Worm (Caenorhabditis elegans): ENCODE measurements around the gene rgr-1.
"Not testable (repeated sequence)": the region's sequence is repeated elsewhere in the genome, so short reads cannot be mapped to it uniquely, and the experiment has no call there.

The rgr-1 gene

DNA sequence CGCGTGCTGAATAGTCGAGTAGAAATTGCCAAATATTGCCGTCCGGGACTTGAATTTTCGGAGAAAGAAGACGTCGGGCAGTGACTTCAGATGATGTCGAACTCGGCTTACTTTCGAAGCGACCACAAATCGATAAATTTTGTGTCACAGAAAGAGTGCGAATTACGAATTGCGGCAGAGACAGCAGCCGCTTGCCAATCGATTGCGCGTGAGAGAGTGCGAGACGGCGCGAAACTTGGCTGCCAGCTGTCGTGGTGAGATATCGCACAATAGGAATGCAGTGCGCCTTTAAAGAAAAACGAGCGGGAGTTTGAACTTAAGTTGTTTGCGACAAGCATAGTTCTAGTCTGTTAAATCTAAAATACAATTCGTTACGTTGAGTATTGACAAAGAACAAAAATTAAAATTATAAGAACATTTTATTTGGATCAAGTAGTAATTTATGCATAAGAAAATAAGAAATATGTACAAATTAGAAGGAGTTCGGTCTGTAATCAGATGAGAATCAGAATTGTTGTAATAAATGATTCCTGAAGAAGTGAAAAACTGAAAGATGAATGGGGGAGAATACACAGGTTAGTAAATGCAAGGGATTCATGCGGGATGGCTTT lies 50.0 kb downstream of the rgr-1 start, which contains the start of gene pir-2 (continued):
- TF ChIP-seq nhr-237 (tag; optimal IDR thresholded peaks at IDR 0.05) (no peak), sdz-12 (GFP tag; optimal IDR thresholded peaks at IDR 0.05) (no peak), fos-1 (tag; optimal IDR thresholded peaks at IDR 0.05) (no peak), snpc-4 (tag; optimal IDR thresholded peaks at IDR 0.05) (no peak), daf-8 (GFP tag; IDR thresholded peaks at IDR 0.05) (no peak), mep-1 (tag; optimal IDR thresholded peaks at IDR 0.05) (peak; percentile 85), daf-16 (GFP tag; optimal IDR thresholded peaks at IDR 0.05) (no peak), daf-16 (tag; optimal IDR thresholded peaks at IDR 0.05) (peak; percentile 21), skn-1 (tag; optimal IDR thresholded peaks at IDR 0.05) (no peak), zag-1 (tag; optimal IDR thresholded peaks at IDR 0.05) (no peak), set-16 (GFP tag; IDR thresholded peaks at IDR 0.05) (peak; percentile 50)

DNA sequence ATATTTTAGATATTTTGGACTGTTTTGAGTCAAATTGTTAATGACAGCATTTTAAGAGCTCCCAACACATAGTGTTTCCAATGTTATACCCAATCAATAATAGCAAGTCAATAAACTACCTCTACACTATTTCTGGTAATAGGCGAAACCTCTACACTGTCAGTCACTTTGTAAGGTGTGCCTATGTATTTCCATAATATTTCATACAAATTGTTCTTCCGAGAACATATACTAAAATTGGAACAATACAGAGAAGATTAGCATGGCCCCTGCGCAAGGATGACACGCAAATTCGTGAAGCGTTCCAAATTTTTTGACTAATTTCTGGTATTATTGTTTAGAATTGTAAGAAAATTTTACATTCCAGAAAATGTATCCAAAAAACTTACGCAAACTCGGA lies 52.2 kb downstream of the rgr-1 start:
- TF ChIP-seq unc-62 (GFP tag; optimal IDR thresholded peaks at IDR 0.05 in 1 of 2) = peak in 1 of 2 experiments; percentile 36
- not testable (repeated sequence) for TF ChIP-seq unc-62 (tag; optimal IDR thresholded peaks at IDR 0.05)
- peak; percentile 31 for TF ChIP-seq aha-1 (tag)

ce11 chrIII:9447634-9448033 lies 54.1 kb downstream of the rgr-1 start:
- 0 out of 2 replicates have a peak, but pooled peaks have one; percentile 11 for TF ChIP-seq F26F4.8 (GFP tag; conservative IDR thresholded peaks at IDR 0.05)

- TF ChIP-seq pha-4 (GFP tag; IDR thresholded peaks at IDR 0.05) = no peak
- no peak for TF ChIP-seq pha-4 (tag; optimal IDR thresholded peaks at IDR 0.05)
- no peak for TF ChIP-seq mep-1 (tag; optimal IDR thresholded peaks at IDR 0.05)
- TF ChIP-seq egl-43 (GFP tag; IDR thresholded peaks at IDR 0.05) = no peak
- no peak for TF ChIP-seq lin-38 (GFP tag; IDR thresholded peaks at IDR 0.05)
- no peak for TF ChIP-seq zfp-2 (tag; optimal IDR thresholded peaks at IDR 0.05)
- TF ChIP-seq rbr-2 (tag; optimal IDR thresholded peaks at IDR 0.05) = no peak
- no peak for TF ChIP-seq mes-2 (tag; optimal IDR thresholded peaks at IDR 0.05; ENCODE audit: poor library complexity, severe bottlenecking)
- no peak for TF ChIP-seq attf-4 (tag; optimal IDR thresholded peaks at IDR 0.05)
- no peak for TF ChIP-seq tag-97 (GFP tag; IDR thresholded peaks at IDR 0.05)
- TF ChIP-seq F49E8.2 (tag; optimal IDR thresholded peaks at IDR 0.05; ENCODE audit: borderline replicate concordance) = no peak
- no peak for TF ChIP-seq daf-12 (tag; optimal IDR thresholded peaks at IDR 0.05)
- no peak for TF ChIP-seq ZK337.2 (GFP tag; IDR thresholded peaks at IDR 0.05)
- no peak for TF ChIP-seq Y75B8A.6 (GFP tag; IDR thresholded peaks at IDR 0.05)
- TF ChIP-seq ZK546.5 (tag; optimal IDR thresholded peaks at IDR 0.05) = no peak
Measured at ce11 chrIII:9449831-9450230, 56.3 kb downstream of the rgr-1 start, which contains the start of gene F54C8.6. TSS of gene F54C8.6 (minus strand) at chrIII:9449931.

DNA sequence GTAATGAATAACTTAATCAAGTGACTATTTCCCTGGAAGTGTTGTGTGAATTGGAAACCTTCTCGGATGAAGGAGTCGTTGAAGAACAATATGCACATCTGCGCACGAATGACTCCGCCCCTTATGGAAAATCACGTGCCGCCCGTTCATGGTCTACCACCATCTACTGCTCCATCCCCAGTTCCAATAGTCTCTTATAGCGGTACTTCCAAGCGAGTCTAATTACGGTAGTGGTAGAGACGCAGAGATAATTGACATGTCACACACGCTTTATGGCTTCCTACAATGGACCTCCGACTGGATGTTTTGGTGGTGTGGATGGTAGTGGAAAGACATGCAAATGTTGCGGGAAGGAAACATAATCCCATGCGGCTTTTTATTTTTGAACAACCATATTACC lies 57.4 kb downstream of the rgr-1 start:
- 0 out of 2 replicates have a peak, but pooled peaks have one; percentile 27 for TF ChIP-seq T26A8.4 (GFP tag; IDR thresholded peaks at IDR 0.05)
- TF ChIP-seq lin-29 (GFP tag; IDR thresholded peaks at IDR 0.05) = no peak
- peak in 1 of 2 experiments; percentile 84 for TF ChIP-seq unc-62 (GFP tag; optimal IDR thresholded peaks at IDR 0.05 in 1 of 2)
- TF ChIP-seq unc-62 (tag; optimal IDR thresholded peaks at IDR 0.05) = no peak
- TF ChIP-seq duxl-1 (tag; optimal IDR thresholded peaks at IDR 0.05; ENCODE audit: poor library complexity) = no peak
- peak; percentile 12 for TF ChIP-seq mxl-3 (GFP tag; optimal IDR thresholded peaks at IDR 0.05)
- TF ChIP-seq mes-2 (tag; optimal IDR thresholded peaks at IDR 0.05; ENCODE audit: poor library complexity, severe bottlenecking) = peak; percentile 17
- TF ChIP-seq hlh-30 (tag; optimal IDR thresholded peaks at IDR 0.05; ENCODE audit: insufficient read depth) = peak; percentile 41
- peak in 1 of 2 experiments; percentile 37 for TF ChIP-seq lsy-2 (tag; optimal IDR thresholded peaks at IDR 0.05)
- peak; percentile 1 for TF ChIP-seq hlh-11 (tag; optimal IDR thresholded peaks at IDR 0.05)
